Fruit fly (Drosophila melanogaster) whole organism, embryonic: Measurements from ENCODE around the gene CG15473.

Source experiments
- Abd-B ChIP-seq: fragments of 200-800 bp; sonication (Bioruptor generic); optimal IDR thresholded peaks from 2 replicates; lab custom pipeline; 2018; ENCODE audit warnings: missing biosample characterization, mild to moderate bottlenecking, missing genetic modification characterization, moderate library complexity
- Bgb ChIP-seq: fragments of 200-800 bp; sonication (Bioruptor generic); IDR thresholded peaks from 2 replicates; pipeline ENCODE4 v1.3.6; 2022; ENCODE audit warnings: missing biosample characterization, missing genetic modification characterization; ENCODE audit not compliant: partially characterized antibody
- CG10462 ChIP-seq: fragments of 200-800 bp; sonication (Bioruptor generic); optimal IDR thresholded peaks from 2 replicates; lab custom pipeline; 2016; ENCODE audit warnings: missing biosample characterization, missing genetic modification characterization
- CG11695 ChIP-seq: fragments of 200-800 bp; sonication (Bioruptor generic); IDR thresholded peaks from 3 replicates; pipeline ENCODE4 v1.3.6; 2022; ENCODE audit warnings: missing biosample characterization, missing genetic modification characterization
- CG12769 ChIP-seq: fragments of 200-800 bp; sonication (Bioruptor generic); optimal IDR thresholded peaks from 2 replicates; lab custom pipeline; 2019; ENCODE audit warnings: missing biosample characterization, mild to moderate bottlenecking, missing genetic modification characterization, moderate library complexity
- CG13123 ChIP-seq: fragments of 200-800 bp; sonication (Bioruptor generic); optimal IDR thresholded peaks from 2 replicates; lab custom pipeline; 2016; ENCODE audit warnings: missing biosample characterization, missing genetic modification characterization
- CG14050 ChIP-seq: fragments of 200-800 bp; sonication (Bioruptor generic); IDR thresholded peaks from 3 replicates; pipeline ENCODE4 v1.3.6; 2022; ENCODE audit warnings: missing biosample characterization, missing genetic modification characterization
- CG15011 ChIP-seq: fragments of 200-800 bp; sonication (Bioruptor generic); optimal IDR thresholded peaks from 3 replicates; lab custom pipeline; 2018; ENCODE audit warnings: missing biosample characterization, mild to moderate bottlenecking, missing genetic modification characterization
- CG15479 ChIP-seq: fragments of 200-800 bp; sonication (Bioruptor generic); optimal IDR thresholded peaks from 3 replicates; lab custom pipeline; 2019; ENCODE audit warnings: missing biosample characterization, mild to moderate bottlenecking, missing genetic modification characterization, moderate library complexity
- CG15601 ChIP-seq: fragments of 200-800 bp; sonication (Bioruptor generic); optimal IDR thresholded peaks from 3 replicates; lab custom pipeline; 2019; ENCODE audit warnings: missing biosample characterization, mild to moderate bottlenecking, missing genetic modification characterization, moderate library complexity
- CG6791 ChIP-seq: fragments of 200-800 bp; sonication (Bioruptor generic); IDR thresholded peaks from 3 replicates; pipeline ENCODE4 v1.3.6; 2022; ENCODE audit warnings: missing biosample characterization, missing genetic modification characterization; ENCODE audit not compliant: partially characterized antibody
- CG6813 ChIP-seq: fragments of 200-800 bp; sonication (Bioruptor generic); optimal IDR thresholded peaks from 2 replicates; lab custom pipeline; 2017; ENCODE audit warnings: missing biosample characterization, missing genetic modification characterization, mild to moderate bottlenecking, moderate library complexity, missing genetic modification reagents
- CG7271 ChIP-seq: fragments of 200-800 bp; sonication (Bioruptor generic); optimal IDR thresholded peaks from 2 replicates; lab custom pipeline; 2018; ENCODE audit warnings: missing biosample characterization, mild to moderate bottlenecking, missing genetic modification characterization, moderate library complexity
- CG7963 ChIP-seq: fragments of 200-800 bp; sonication (Bioruptor generic); IDR thresholded peaks from 3 replicates; pipeline ENCODE4 v1.3.6; 2022; ENCODE audit warnings: missing biosample characterization, missing genetic modification characterization; ENCODE audit not compliant: partially characterized antibody
- CG9817 ChIP-seq: fragments of 200-800 bp; sonication (Bioruptor generic); optimal IDR thresholded peaks from 2 replicates; lab custom pipeline; 2018; ENCODE audit warnings: missing biosample characterization, mild to moderate bottlenecking, missing genetic modification characterization, moderate library complexity
- D ChIP-seq, 2 experiments: fragments of 200-800 bp in 1 of 2; fragments of >200 bp in 1 of 2; sonication (Bioruptor generic) in 1 of 2; optimal IDR thresholded peaks; 2 replicates in 1 of 2; 3 replicates in 1 of 2; lab custom pipeline; 2017; ENCODE audit warnings: mild to moderate bottlenecking in 1 of 2, missing biosample characterization in 1 of 2, missing genetic modification characterization in 1 of 2, missing genetic modification reagents in 1 of 2
- Dip2 ChIP-seq: fragments of 200-800 bp; sonication (Bioruptor generic); IDR thresholded peaks from 2 replicates; pipeline ENCODE4 v1.3.6; 2022; ENCODE audit warnings: missing biosample characterization, missing genetic modification characterization
- Dll ChIP-seq: fragments of 200-800 bp; sonication (Bioruptor generic); IDR thresholded peaks from 4 replicates; pipeline ENCODE4 v1.3.6; 2022; ENCODE audit warnings: missing biosample characterization, missing genetic modification characterization; ENCODE audit not compliant: partially characterized antibody
- Eip74EF ChIP-seq, 2 experiments: fragments of 200-800 bp in 1 of 2; fragments of >200 bp in 1 of 2; sonication (Bioruptor generic) in 1 of 2; optimal IDR thresholded peaks; 2 replicates each; lab custom pipeline; 2017 to 2019; ENCODE audit warnings: missing biosample characterization in 2 of 2, missing genetic modification characterization in 2 of 2, mild to moderate bottlenecking in 1 of 2, moderate library complexity in 1 of 2
- Ets65A ChIP-seq: fragments of 200-800 bp; sonication (Bioruptor generic); peaks from one replicate; lab custom pipeline; 2016; ENCODE audit warnings: missing biosample characterization, missing genetic modification characterization
- HHEX ChIP-seq: fragments of 200-800 bp; sonication (Bioruptor generic); optimal IDR thresholded peaks from 3 replicates; lab custom pipeline; 2017; ENCODE audit warnings: missing biosample characterization, mild to moderate bottlenecking, missing genetic modification characterization, missing genetic modification reagents
- Hey ChIP-seq: fragments of 200-800 bp; sonication (Bioruptor generic); optimal IDR thresholded peaks from 3 replicates; lab custom pipeline; 2018; ENCODE audit warnings: missing biosample characterization, mild to moderate bottlenecking, missing genetic modification characterization
- NfI ChIP-seq: fragments of 200-800 bp; sonication (Bioruptor generic); optimal IDR thresholded peaks from 3 replicates; lab custom pipeline; 2018; ENCODE audit warnings: missing biosample characterization, mild to moderate bottlenecking, missing genetic modification characterization, moderate library complexity
- Pdp1 ChIP-seq, 2 experiments: fragments of 200-800 bp; sonication (Bioruptor generic); optimal IDR thresholded peaks; 3 replicates each; lab custom pipeline; 2016; ENCODE audit warnings: missing biosample characterization in 2 of 2, missing genetic modification characterization in 2 of 2, mild to moderate bottlenecking in 1 of 2, moderate library complexity in 1 of 2
- Rx ChIP-seq: fragments of 200-800 bp; sonication (Bioruptor generic); IDR thresholded peaks from 2 replicates; pipeline ENCODE4 v1.3.6; 2022; ENCODE audit warnings: missing biosample characterization, missing genetic modification characterization
- Xrp1 ChIP-seq: fragments of 200-800 bp; sonication (Bioruptor generic); IDR thresholded peaks from 2 replicates; pipeline ENCODE4 v1.3.6; 2022; ENCODE audit warnings: missing biosample characterization, missing genetic modification characterization
- aop ChIP-seq: fragments of 200-800 bp; sonication (Bioruptor generic); IDR thresholded peaks from 2 replicates; pipeline ENCODE4 v1.3.6; 2022; ENCODE audit warnings: missing biosample characterization, missing genetic modification characterization
- bab2 ChIP-seq: fragments of 200-800 bp; sonication (Bioruptor generic); optimal IDR thresholded peaks from 2 replicates; lab custom pipeline; 2016; ENCODE audit warnings: missing biosample characterization, missing genetic modification characterization
- br ChIP-seq: fragments of >200 bp; optimal IDR thresholded peaks from 2 replicates; lab custom pipeline; 2017
- crc ChIP-seq: fragments of 200-800 bp; sonication (Bioruptor generic); optimal IDR thresholded peaks from 2 replicates; lab custom pipeline; 2016; ENCODE audit warnings: missing biosample characterization, missing genetic modification characterization
- cwo ChIP-seq: fragments of 200-800 bp; sonication (Bioruptor generic); optimal IDR thresholded peaks from 3 replicates; lab custom pipeline; 2017; ENCODE audit warnings: missing biosample characterization, missing genetic modification characterization, mild to moderate bottlenecking, moderate library complexity, missing genetic modification reagents
- dati ChIP-seq: fragments of 200-800 bp; sonication (Bioruptor generic); IDR thresholded peaks from 2 replicates; pipeline ENCODE4 v1.3.6; 2022; ENCODE audit warnings: missing biosample characterization, missing genetic modification characterization
- fru ChIP-seq: fragments of >200 bp; optimal IDR thresholded peaks from 2 replicates; lab custom pipeline; 2017
- gro ChIP-seq: fragments of 200-800 bp; sonication (Bioruptor generic); optimal IDR thresholded peaks from 2 replicates; lab custom pipeline; 2016; ENCODE audit warnings: missing biosample characterization, missing genetic modification characterization
- gt ChIP-seq: fragments of 200-800 bp; sonication (Bioruptor generic); IDR thresholded peaks from 2 replicates; pipeline ENCODE4 v1.3.6; 2022; ENCODE audit warnings: missing biosample characterization, missing genetic modification characterization
- jigr1 ChIP-seq: fragments of 200-800 bp; sonication (Bioruptor generic); IDR thresholded peaks from 3 replicates; pipeline ENCODE4 v1.3.6; 2022; ENCODE audit warnings: missing biosample characterization, missing genetic modification characterization
- jumu ChIP-seq: fragments of 200-800 bp; sonication (Bioruptor generic); optimal IDR thresholded peaks from 3 replicates; lab custom pipeline; 2016; ENCODE audit warnings: missing biosample characterization, missing genetic modification characterization
- lola ChIP-seq, 3 experiments: fragments of >200 bp in 2 of 3; fragments of 200-800 bp in 1 of 3; sonication (Bioruptor generic) in 1 of 3; optimal IDR thresholded peaks; 2 replicates each; lab custom pipeline; 2017 to 2019; ENCODE audit warnings: missing biosample characterization in 3 of 3, missing genetic modification characterization in 3 of 3, mild to moderate bottlenecking in 1 of 3, moderate library complexity in 1 of 3
- mirr ChIP-seq: fragments of 200-800 bp; sonication (Bioruptor generic); optimal IDR thresholded peaks from 3 replicates; lab custom pipeline; 2018; ENCODE audit warnings: missing biosample characterization, mild to moderate bottlenecking, missing genetic modification characterization
- mld ChIP-seq: fragments of 200-800 bp; sonication (Bioruptor generic); IDR thresholded peaks from 3 replicates; pipeline ENCODE4 v1.3.6; 2022; ENCODE audit warnings: missing biosample characterization, missing genetic modification characterization; ENCODE audit not compliant: partially characterized antibody
- org-1 ChIP-seq: fragments of 200-800 bp; sonication (Bioruptor generic); optimal IDR thresholded peaks from 2 replicates; lab custom pipeline; 2017; ENCODE audit warnings: missing biosample characterization, missing genetic modification characterization
- p53 ChIP-seq: fragments of 200-800 bp; sonication (Bioruptor generic); optimal IDR thresholded peaks from 2 replicates; lab custom pipeline; 2016; ENCODE audit warnings: missing biosample characterization, missing genetic modification characterization
- pb ChIP-seq: fragments of 200-800 bp; sonication (Bioruptor generic); optimal IDR thresholded peaks from 3 replicates; lab custom pipeline; 2016; ENCODE audit warnings: missing biosample characterization, missing genetic modification characterization
- ro ChIP-seq: fragments of 200-800 bp; sonication (Bioruptor generic); IDR thresholded peaks from 2 replicates; pipeline ENCODE4 v1.3.6; 2022; ENCODE audit warnings: missing biosample characterization, missing genetic modification characterization
- stwl ChIP-seq: fragments of 200-800 bp; sonication (Bioruptor generic); optimal IDR thresholded peaks from 3 replicates; lab custom pipeline; 2018; ENCODE audit warnings: missing biosample characterization, mild to moderate bottlenecking, missing genetic modification characterization, moderate library complexity
- trem ChIP-seq: fragments of 200-800 bp; optimal IDR thresholded peaks from 3 replicates; lab custom pipeline; 2019; ENCODE audit warnings: missing biosample characterization, mild to moderate bottlenecking, missing genetic modification characterization, moderate library complexity
- wek ChIP-seq: fragments of 200-800 bp; sonication (Bioruptor generic); optimal IDR thresholded peaks from 3 replicates; lab custom pipeline; 2018; ENCODE audit warnings: missing biosample characterization, mild to moderate bottlenecking, missing genetic modification characterization, moderate library complexity

The CG15473 gene

DNA sequence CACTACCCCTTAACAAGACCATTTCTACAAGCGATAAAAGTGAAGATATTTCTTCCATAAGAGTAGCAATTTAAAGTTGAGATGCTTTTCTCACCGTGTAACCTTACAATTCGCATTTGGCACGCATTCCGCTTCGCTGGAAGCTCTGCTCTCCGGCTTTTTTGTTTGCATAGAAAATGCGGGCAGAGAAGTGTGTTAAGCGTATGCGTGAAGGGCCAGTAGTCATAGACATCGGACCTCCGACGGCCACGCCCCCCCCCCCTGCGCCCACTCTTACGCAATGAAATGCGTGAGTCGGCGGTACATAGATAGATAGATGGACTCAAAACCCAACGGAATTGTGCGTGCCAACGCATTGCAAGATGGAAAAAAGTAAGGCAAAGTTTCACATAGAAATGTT is 15.1 kb upstream of the CG15473 start (continued):
- 0 out of 3 replicates have a peak, but pooled peaks have one; percentile 11 for TF ChIP-seq CG11695
- TF ChIP-seq aop (GFP tag; lab: Robert Waterston, UW) = no peak
- TF ChIP-seq Abd-B (GFP tag; lab: Kevin White, UChicago) = no peak
- TF ChIP-seq CG7963 = no peak
- TF ChIP-seq CG12769 (tag; lab: Kevin White, UChicago) = no peak
- TF ChIP-seq crc (GFP tag; lab: Kevin White, UChicago) = no peak
- TF ChIP-seq org-1 = no peak
- TF ChIP-seq pb (GFP tag; lab: Kevin White, UChicago) = no peak
- no peak for TF ChIP-seq CG7271 (tag; lab: Kevin White, UChicago)
- TF ChIP-seq mirr = no peak
- TF ChIP-seq ro (GFP tag; lab: Robert Waterston, UW) = no peak
- no peak for TF ChIP-seq CG14050 (GFP tag; lab: Robert Waterston, UW)
- no peak for TF ChIP-seq CG15479 (GFP tag; lab: Kevin White, UChicago)
- TF ChIP-seq, all 482 proteins: peak for 18

DNA sequence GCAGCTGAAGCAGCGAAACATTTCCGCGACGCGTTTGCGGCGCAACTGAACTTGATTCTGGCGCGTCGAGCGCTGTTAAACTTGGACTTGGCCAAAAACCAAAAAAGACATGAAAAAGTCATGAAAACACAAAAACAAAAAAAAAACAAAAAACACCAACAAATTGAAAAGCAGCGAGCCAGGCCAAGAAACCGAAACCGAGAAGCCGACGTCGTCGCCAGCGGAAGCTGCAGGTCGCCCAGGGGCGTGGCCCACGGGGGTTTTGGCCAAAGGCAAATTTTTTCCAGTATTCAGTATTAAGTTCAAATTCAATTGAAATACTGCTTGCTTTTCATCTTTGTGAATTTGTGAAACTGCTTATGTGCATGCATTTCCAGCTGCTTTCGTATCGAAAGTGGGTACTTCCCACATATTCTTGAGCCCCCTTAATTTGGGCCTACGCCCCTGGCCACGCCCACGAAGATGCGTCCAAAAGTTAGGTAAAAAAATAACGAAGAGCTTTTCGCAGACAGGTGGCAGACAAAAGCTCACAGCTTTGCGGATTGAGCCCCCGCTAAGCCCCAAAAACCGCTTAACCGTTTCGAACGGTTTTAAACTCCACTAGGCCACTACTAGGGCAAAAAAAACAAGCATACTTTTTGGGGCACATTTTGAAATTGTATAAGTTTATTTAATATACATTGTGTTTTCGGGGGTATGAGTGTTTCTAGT is 12.5 kb upstream of the CG15473 start, which contains the start of gene CG3009:
TSS of gene CG3009 (minus strand) at position 51 of the 711 bp plus-strand sequence.
- peak in 1 of 2 experiments; percentile 97 for TF ChIP-seq Eip74EF (GFP tag; optimal IDR thresholded peaks at IDR 0.05; lab: Kevin White, UChicago)
- TF ChIP-seq Pdp1 (GFP tag; optimal IDR thresholded peaks at IDR 0.05; lab: Kevin White, UChicago) = peak; percentile 97 to 98
- peak; percentile 98 for TF ChIP-seq gro (GFP tag; lab: Kevin White, UChicago)
- TF ChIP-seq Xrp1 (GFP tag; lab: Robert Waterston, UW) = peak; percentile 98
- TF ChIP-seq Ets65A (GFP tag; lab: Kevin White, UChicago) = peak; percentile 99
- peak; percentile 98 for TF ChIP-seq pb (GFP tag; lab: Kevin White, UChicago)
- peak; percentile 26 for TF ChIP-seq stwl (tag; lab: Kevin White, UChicago)
- TF ChIP-seq trem = peak; percentile 89
- peak; percentile 97 for TF ChIP-seq CG6813 (GFP tag; lab: Kevin White, UChicago)
- TF ChIP-seq lola (GFP tag; optimal IDR thresholded peaks at IDR 0.05; lab: Kevin White, UChicago) = peak in 1 of 3 experiments; percentile 86
- TF ChIP-seq HHEX = peak; percentile 99
- TF ChIP-seq CG9817 (tag; lab: Kevin White, UChicago) = peak; percentile 97
- peak; percentile 92 for TF ChIP-seq gt (GFP tag; lab: Robert Waterston, UW)
- TF ChIP-seq CG10462 (GFP tag; lab: Kevin White, UChicago) = peak; percentile 94
- no peak for TF ChIP-seq mld (GFP tag; lab: Robert Waterston, UW)
- no peak for TF ChIP-seq Dll (GFP tag; lab: Robert Waterston, UW)
- TF ChIP-seq cwo = peak; percentile 96
- TF ChIP-seq wek (GFP tag; lab: Kevin White, UChicago) = peak; percentile 90
- TF ChIP-seq br (lab: Kevin White, UChicago) = no peak
- peak; percentile 98 for TF ChIP-seq jumu
- TF ChIP-seq Hey (tag; lab: Kevin White, UChicago) = peak; percentile 91
- peak; percentile 75 for TF ChIP-seq Dip2 (GFP tag; lab: Robert Waterston, UW)
- TF ChIP-seq CG15601 (tag; lab: Kevin White, UChicago) = peak; percentile 92
- peak; percentile 98 for TF ChIP-seq NfI (GFP tag; lab: Kevin White, UChicago)
- peak; percentile 94 for TF ChIP-seq p53 (GFP tag; lab: Kevin White, UChicago)
- no peak for TF ChIP-seq fru
- no peak for TF ChIP-seq CG6791 (GFP tag; lab: Robert Waterston, UW)
- TF ChIP-seq bab2 = peak; percentile 97
- peak; percentile 95 for TF ChIP-seq jigr1 (GFP tag; lab: Robert Waterston, UW)
- peak; percentile 94 for TF ChIP-seq Rx (GFP tag; lab: Robert Waterston, UW)
- TF ChIP-seq CG13123 (GFP tag; lab: Kevin White, UChicago) = peak; percentile 92
- peak; percentile 29; the same call in 1 of the 2 replicates for TF ChIP-seq Bgb
- no peak for TF ChIP-seq D (optimal IDR thresholded peaks at IDR 0.05; lab: Kevin White, UChicago)
- peak; percentile 91 for TF ChIP-seq D (GFP tag; optimal IDR thresholded peaks at IDR 0.05; lab: Kevin White, UChicago)
- peak; percentile 94 for TF ChIP-seq CG15011 (GFP tag; lab: Kevin White, UChicago)
- peak; percentile 87 for TF ChIP-seq dati (GFP tag; lab: Robert Waterston, UW)
